Worm (Caenorhabditis elegans): ENCODE results near the gene meg-1.
A peak's percentile ranks its signal among the peaks of the same experiment; 100 is the strongest.

meg-1 gene

DNA sequence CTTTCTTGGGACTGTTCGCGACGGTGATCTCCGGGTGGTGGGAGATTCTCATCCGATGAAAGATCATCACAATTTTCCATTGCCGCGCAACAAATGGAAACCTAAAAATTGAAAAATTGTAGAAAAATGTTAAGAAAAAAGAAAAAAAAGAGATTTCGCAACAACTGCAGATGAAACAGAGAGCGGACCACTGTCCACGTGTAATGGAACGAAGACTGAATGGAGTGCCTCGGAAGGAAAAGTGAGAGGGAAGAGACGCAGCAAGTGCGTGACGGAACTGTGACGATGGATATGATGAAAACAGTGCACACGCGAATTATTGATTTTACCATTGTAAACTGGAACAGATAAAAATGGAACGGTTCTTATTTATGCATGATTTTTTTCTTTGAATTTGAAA lies 3.4 kb downstream of the meg-1 start, which contains the start of gene meg-2:
TSS of gene meg-2 (minus strand) at position 101 of the 400 bp plus-strand sequence.
- TF ChIP-seq lin-26 (GFP tag; IDR thresholded peaks at IDR 0.05) (no peak), cebp-1 (GFP tag; IDR thresholded peaks at IDR 0.05) (no peak), cebp-1 (tag; optimal IDR thresholded peaks at IDR 0.05) (peak; percentile 77)

DNA sequence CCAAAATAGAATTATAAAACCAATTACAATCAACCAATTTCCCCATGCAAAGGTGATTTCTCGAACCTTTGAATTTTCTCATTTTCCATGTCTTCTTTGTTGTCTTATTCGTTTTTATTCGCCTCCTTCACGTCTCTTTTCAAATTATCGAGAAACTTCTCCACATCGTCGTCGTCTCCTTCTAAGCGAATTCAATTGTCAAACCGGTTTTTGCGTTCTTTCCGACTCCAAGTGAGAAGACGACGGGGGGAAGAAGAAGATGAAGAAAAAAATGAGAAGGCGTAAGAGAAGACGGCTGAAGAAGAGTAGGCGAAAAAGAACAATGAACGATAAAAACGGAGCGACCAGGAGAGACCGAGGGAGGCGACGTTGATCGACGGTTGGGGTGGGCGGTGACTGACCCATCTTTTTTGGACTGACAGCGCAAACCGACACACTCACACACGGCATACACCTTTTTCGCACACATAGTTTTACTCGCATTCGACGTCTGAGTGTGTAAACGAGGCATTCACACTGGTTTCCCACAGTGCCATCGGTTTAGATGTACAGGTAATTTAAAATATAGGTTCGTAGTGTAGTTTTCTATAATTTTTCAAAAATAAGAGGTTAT lies 9.0 kb downstream of the meg-1 start:
- peak; percentile 54 for TF ChIP-seq chd-7 (tag; optimal IDR thresholded peaks at IDR 0.05)
- TF ChIP-seq nhr-80 (tag; optimal IDR thresholded peaks at IDR 0.05), result peak; percentile 63
- TF ChIP-seq ZK185.1 (tag; optimal IDR thresholded peaks at IDR 0.05; ENCODE audit: poor library complexity, severe bottlenecking), result no peak
- TF ChIP-seq unc-62 (GFP tag; optimal IDR thresholded peaks at IDR 0.05), result no peak
- no peak for TF ChIP-seq tbx-9 (tag; optimal IDR thresholded peaks at IDR 0.05; ENCODE audit: borderline replicate concordance)
- no peak for TF ChIP-seq ztf-6 (GFP tag; IDR thresholded peaks at IDR 0.05)
- peak; percentile 85 for TF ChIP-seq lin-40 (tag; optimal IDR thresholded peaks at IDR 0.05)
- TF ChIP-seq madf-10 (tag; optimal IDR thresholded peaks at IDR 0.05), result peak; percentile 2
- no peak for TF ChIP-seq ztf-28 (GFP tag; IDR thresholded peaks at IDR 0.05)
- TF ChIP-seq ztf-26 (tag; optimal IDR thresholded peaks at IDR 0.05), result peak; percentile 46
- peak; percentile 75 for TF ChIP-seq somi-1 (GFP tag; optimal IDR thresholded peaks at IDR 0.05)
- peak; percentile 60; the same call in 1 of the 2 replicates for TF ChIP-seq zfh-2 (GFP tag; conservative IDR thresholded peaks at IDR 0.05)
- peak; percentile 66 for TF ChIP-seq ceh-27 (GFP tag; optimal IDR thresholded peaks at IDR 0.05)
- TF ChIP-seq pha-4 (tag; optimal IDR thresholded peaks at IDR 0.05), result no peak
- no peak for TF ChIP-seq akir-1 (GFP tag; optimal IDR thresholded peaks at IDR 0.05)
- peak; percentile 32; the same call in 1 of the 2 replicates for TF ChIP-seq mcd-1 (GFP tag; IDR thresholded peaks at IDR 0.05)
- no peak for TF ChIP-seq F57C9.4 (tag; optimal IDR thresholded peaks at IDR 0.05)
- TF ChIP-seq snpc-1.3 (tag; optimal IDR thresholded peaks at IDR 0.05; ENCODE audit: insufficient read depth), result no peak
- no peak for TF ChIP-seq cebp-2 (GFP tag; IDR thresholded peaks at IDR 0.05)
- no peak for TF ChIP-seq ztf-22 (GFP tag; optimal IDR thresholded peaks at IDR 0.05)
- no peak for TF ChIP-seq Y56A3A.18 (GFP tag; IDR thresholded peaks at IDR 0.05)
- TF ChIP-seq repo-1 (tag; optimal IDR thresholded peaks at IDR 0.05), result no peak
- TF ChIP-seq dox-1 (GFP tag; IDR thresholded peaks at IDR 0.05), result peak; percentile 43; the same call in 1 of the 2 replicates
- TF ChIP-seq hmg-1.2 (GFP tag; IDR thresholded peaks at IDR 0.05), result no peak
- 0 out of 2 replicates have a peak, but pooled peaks have one; percentile 35 for TF ChIP-seq rcor-1 (GFP tag; IDR thresholded peaks at IDR 0.05)

DNA sequence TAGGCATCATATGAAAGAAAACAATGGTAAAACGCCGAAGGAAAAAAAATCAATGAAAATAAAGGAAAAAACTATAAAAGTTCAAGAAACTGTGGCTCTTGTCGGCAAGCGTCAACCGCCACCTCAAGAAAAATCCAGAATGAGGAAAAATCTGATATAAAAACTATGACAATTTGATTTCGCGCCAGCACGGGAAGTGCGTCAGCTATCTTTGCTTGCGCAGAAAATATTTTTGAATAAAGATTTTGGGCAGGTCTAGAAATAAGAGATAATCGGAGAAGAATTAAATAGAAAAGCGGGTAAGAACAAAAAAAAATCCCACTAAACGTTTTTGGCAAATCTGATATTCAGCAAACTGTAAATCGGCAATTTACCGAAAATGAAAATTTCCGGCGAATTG lies 11.3 kb downstream of the meg-1 start:
- TF ChIP-seq pbrm-1 (GFP tag; IDR thresholded peaks at IDR 0.05) (0 out of 2 replicates have a peak, but pooled peaks have one; percentile 20), hrde-1 (tag; optimal IDR thresholded peaks at IDR 0.05; ENCODE audit: borderline replicate concordance) (no peak), athp-1 (tag; optimal IDR thresholded peaks at IDR 0.05) (no peak), zfh-2 (GFP tag; conservative IDR thresholded peaks at IDR 0.05) (no peak), B0019.2 (GFP tag; conservative IDR thresholded peaks at IDR 0.05) (0 out of 2 replicates have a peak, but pooled peaks have one; percentile 2), mes-4 (tag; optimal IDR thresholded peaks at IDR 0.05) (no peak), fkh-3 (tag; optimal IDR thresholded peaks at IDR 0.05) (no peak), ztf-18 (tag; optimal IDR thresholded peaks at IDR 0.05) (peak; percentile 88), nfyb-1 (GFP tag; IDR thresholded peaks at IDR 0.05) (no peak), F52B5.7 (tag; optimal IDR thresholded peaks at IDR 0.05) (no peak), Y79H2A.3 (GFP tag; conservative IDR thresholded peaks at IDR 0.05) (no peak), attf-6 (GFP tag; IDR thresholded peaks at IDR 0.05) (no peak), nhr-120 (GFP tag; IDR thresholded peaks at IDR 0.05) (no peak), nfya-2 (GFP tag; IDR thresholded peaks at IDR 0.05) (no peak), lin-35 (GFP tag; optimal IDR thresholded peaks at IDR 0.05) (peak in 1 of 3 experiments; percentile 5), Y56A3A.18 (GFP tag; IDR thresholded peaks at IDR 0.05) (no peak), chd-7 (tag; optimal IDR thresholded peaks at IDR 0.05) (no peak), rec-8 (tag; optimal IDR thresholded peaks at IDR 0.05) (no peak), F10E7.11 (tag; optimal IDR thresholded peaks at IDR 0.05) (no peak), rcor-1 (GFP tag; IDR thresholded peaks at IDR 0.05) (no peak), ccch-3 (GFP tag; optimal IDR thresholded peaks at IDR 0.05) (no peak), attf-5 (GFP tag; optimal IDR thresholded peaks at IDR 0.05) (peak; percentile 25)

Measured in whole organism, young adult.